Worm (Caenorhabditis elegans) whole organism, L4 larva: Measurements from ENCODE around the gene exc-1.
A peak's percentile ranks its signal among the peaks of the same experiment; 100 is the strongest.

Experiments
- F26F4.8 ChIP-seq: fragments of 200-800 bp; sonication (Bioruptor generic); conservative IDR thresholded peaks from 2 replicates; pipeline ENCODE4 v1.3.6; 2022; ENCODE audit warnings: missing genetic modification characterization, missing compliant biosample characterization
- F44E2.7 ChIP-seq: fragments of 200-800 bp; sonication (Bioruptor generic); IDR thresholded peaks from 2 replicates; pipeline ENCODE4 v2.1.2; 2022; ENCODE audit warnings: missing genetic modification characterization, missing compliant biosample characterization
- Y105C5A.15 ChIP-seq: fragments of 200-800 bp; sonication (Bioruptor generic); IDR thresholded peaks from 2 replicates; pipeline ENCODE4 v1.3.6; 2022; ENCODE audit warnings: missing genetic modification characterization, missing compliant biosample characterization
- ZK337.2 ChIP-seq: fragments of 200-800 bp; sonication (Bioruptor generic); IDR thresholded peaks from 2 replicates; pipeline ENCODE4 v1.3.6; 2022; ENCODE audit warnings: missing genetic modification reagents, missing genetic modification characterization, missing compliant biosample characterization
- aha-1 ChIP-seq: fragments of 150-350 bp; peaks from one replicate; lab custom pipeline; 2014; ENCODE audit warnings: missing biosample characterization, missing genetic modification characterization
- aly-2 ChIP-seq: sonication (generic microtip); optimal IDR thresholded peaks from 2 replicates; lab custom pipeline; 2018; ENCODE audit warnings: missing biosample characterization, missing genetic modification characterization
- ama-1 ChIP-seq: fragments of 150-350 bp; optimal IDR thresholded peaks from 2 replicates; lab custom pipeline; 2014; ENCODE audit warnings: inconsistent platforms, mixed read lengths
- ceh-44 ChIP-seq: fragments of 200-800 bp; sonication (Bioruptor generic); IDR thresholded peaks from 2 replicates; pipeline ENCODE4 v1.3.6; 2022; ENCODE audit warnings: missing genetic modification reagents, missing genetic modification characterization, missing compliant biosample characterization
- ceh-82 ChIP-seq: sonication (generic microtip); optimal IDR thresholded peaks from 2 replicates; lab custom pipeline; 2017; ENCODE audit warnings: missing biosample characterization, missing genetic modification characterization
- ctbp-1 ChIP-seq: fragments of 200-800 bp; sonication (Bioruptor generic); IDR thresholded peaks from 2 replicates; pipeline ENCODE4 v1.3.6; 2022; ENCODE audit warnings: missing genetic modification reagents, missing genetic modification characterization, missing compliant biosample characterization
- daf-8 ChIP-seq: fragments of 200-800 bp; sonication (Bioruptor generic); IDR thresholded peaks from 2 replicates; pipeline ENCODE4 v1.3.6; 2022; ENCODE audit warnings: missing genetic modification characterization, missing compliant biosample characterization
- dmd-8 ChIP-seq: fragments of 200-800 bp; sonication (Bioruptor generic); IDR thresholded peaks from 2 replicates; pipeline ENCODE4 v1.3.6; 2022; ENCODE audit warnings: missing genetic modification characterization, missing compliant biosample characterization
- dve-1 ChIP-seq: sonication (generic microtip); optimal IDR thresholded peaks from 2 replicates; lab custom pipeline; 2017; ENCODE audit warnings: antibody characterized with exemption, mild to moderate bottlenecking, missing genetic modification characterization, missing compliant biosample characterization; ENCODE audit not compliant: insufficient read depth
- egl-43 ChIP-seq: fragments of 200-800 bp; sonication (Bioruptor generic); IDR thresholded peaks from 2 replicates; pipeline ENCODE4 v1.3.6; 2022; ENCODE audit warnings: missing genetic modification reagents, missing genetic modification characterization, missing compliant biosample characterization
- fos-1 ChIP-seq: fragments of 150-350 bp; optimal IDR thresholded peaks from 2 replicates; lab custom pipeline; 2014; ENCODE audit warnings: missing biosample characterization, missing genetic modification characterization
- gei-8 ChIP-seq: fragments of 200-800 bp; sonication (Bioruptor generic); optimal IDR thresholded peaks from 2 replicates; lab custom pipeline; 2018; ENCODE audit warnings: mild to moderate bottlenecking, missing genetic modification characterization, missing compliant biosample characterization
- hif-1 ChIP-seq, 2 experiments: sonication (generic microtip); optimal IDR thresholded peaks; 2 replicates each; lab custom pipeline; 2016 to 2017; ENCODE audit warnings: missing compliant biosample characterization in 2 of 2, missing genetic modification characterization in 2 of 2, missing genetic modification reagents in 2 of 2, missing genotype in 2 of 2, mild to moderate bottlenecking in 1 of 2
- hlh-30 ChIP-seq: sonication (generic microtip); optimal IDR thresholded peaks from 2 replicates; lab custom pipeline; 2017; ENCODE audit warnings: antibody characterized with exemption, mild to moderate bottlenecking, missing genetic modification characterization, missing compliant biosample characterization; ENCODE audit not compliant: insufficient read depth
- lim-7 ChIP-seq: fragments of 200-800 bp; sonication (Bioruptor generic); IDR thresholded peaks from 2 replicates; pipeline ENCODE4 v1.3.6; 2022; ENCODE audit warnings: missing genetic modification characterization, missing compliant biosample characterization
- lin-29 ChIP-seq: fragments of 200-800 bp; sonication (Bioruptor generic); IDR thresholded peaks from 2 replicates; pipeline ENCODE4 v1.3.6; 2022; ENCODE audit warnings: missing genetic modification reagents, missing genetic modification characterization, missing compliant biosample characterization
- madf-9 ChIP-seq: fragments of 200-800 bp; sonication (Bioruptor generic); conservative IDR thresholded peaks from 2 replicates; pipeline ENCODE4 v1.3.6; 2022; ENCODE audit warnings: missing genetic modification reagents, missing genetic modification characterization, missing compliant biosample characterization
- mdt-29 ChIP-seq: fragments of 200-800 bp; sonication (Bioruptor generic); IDR thresholded peaks from 2 replicates; pipeline ENCODE4 v1.3.6; 2022; ENCODE audit warnings: missing genetic modification reagents, missing genetic modification characterization, missing compliant biosample characterization
- mxl-3 ChIP-seq: fragments of 200-800 bp; sonication (Bioruptor generic); optimal IDR thresholded peaks from 2 replicates; lab custom pipeline; 2018; ENCODE audit warnings: mild to moderate bottlenecking, missing genetic modification characterization, missing compliant biosample characterization
- nhr-102 ChIP-seq: sonication (generic microtip); optimal IDR thresholded peaks from 2 replicates; lab custom pipeline; 2016; ENCODE audit warnings: mild to moderate bottlenecking, missing genetic modification characterization, moderate library complexity, missing compliant biosample characterization
- nhr-11 ChIP-seq: fragments of 150-350 bp; optimal IDR thresholded peaks from 2 replicates; lab custom pipeline; 2014; ENCODE audit warnings: missing biosample characterization, missing genetic modification characterization
- nhr-111 ChIP-seq: fragments of 200-800 bp; sonication (Bioruptor generic); optimal IDR thresholded peaks from 2 replicates; lab custom pipeline; 2018; ENCODE audit warnings: mild to moderate bottlenecking, missing genetic modification characterization, missing compliant biosample characterization
- nhr-42 ChIP-seq: fragments of 200-800 bp; sonication (Bioruptor generic); IDR thresholded peaks from 2 replicates; pipeline ENCODE4 v1.3.6; 2022; ENCODE audit warnings: missing genetic modification characterization, missing compliant biosample characterization
- pha-4 ChIP-seq, 2 experiments: fragments of 150-350 bp in 1 of 2; fragments of 200-800 bp in 1 of 2; sonication (Bioruptor generic) in 1 of 2; IDR thresholded peaks in 1 of 2; optimal IDR thresholded peaks in 1 of 2; 2 replicates each; pipeline versions ENCODE4 v1.3.6 to Lab custom; 2014 to 2022; ENCODE audit warnings: missing genetic modification characterization in 2 of 2, missing genetic modification reagents in 2 of 2, missing biosample characterization in 1 of 2, missing compliant biosample characterization in 1 of 2
- set-16 ChIP-seq: fragments of 200-800 bp; sonication (Bioruptor generic); IDR thresholded peaks from 2 replicates; pipeline ENCODE4 v1.3.6; 2022; ENCODE audit warnings: missing genetic modification reagents, missing genetic modification characterization, missing compliant biosample characterization
- skn-1 ChIP-seq: fragments of 150-350 bp; optimal IDR thresholded peaks from 2 replicates; lab custom pipeline; 2014; ENCODE audit warnings: missing biosample characterization, missing genetic modification characterization
- snpc-1.2 ChIP-seq: fragments of 200-800 bp; sonication (Bioruptor generic); IDR thresholded peaks from 2 replicates; pipeline ENCODE4 v1.3.6; 2022; ENCODE audit warnings: missing genetic modification reagents, missing genetic modification characterization, missing compliant biosample characterization
- snpc-4 ChIP-seq: fragments of 150-350 bp; optimal IDR thresholded peaks from 2 replicates; lab custom pipeline; 2014; ENCODE audit warnings: missing biosample characterization, missing genetic modification characterization
- spr-3 ChIP-seq: fragments of 200-800 bp; sonication (Bioruptor generic); optimal IDR thresholded peaks from 2 replicates; lab custom pipeline; 2018; ENCODE audit warnings: mild to moderate bottlenecking, missing genetic modification characterization, missing compliant biosample characterization
- tag-97 ChIP-seq: fragments of 200-800 bp; sonication (Bioruptor generic); IDR thresholded peaks from 2 replicates; pipeline ENCODE4 v1.3.6; 2022; ENCODE audit warnings: missing genetic modification characterization, missing compliant biosample characterization
- vab-7 ChIP-seq: fragments of 200-800 bp; sonication (Bioruptor generic); IDR thresholded peaks from 2 replicates; pipeline ENCODE4 v1.3.6; 2022; ENCODE audit warnings: missing genetic modification reagents, missing genetic modification characterization, missing compliant biosample characterization

Gene exc-1

DNA sequence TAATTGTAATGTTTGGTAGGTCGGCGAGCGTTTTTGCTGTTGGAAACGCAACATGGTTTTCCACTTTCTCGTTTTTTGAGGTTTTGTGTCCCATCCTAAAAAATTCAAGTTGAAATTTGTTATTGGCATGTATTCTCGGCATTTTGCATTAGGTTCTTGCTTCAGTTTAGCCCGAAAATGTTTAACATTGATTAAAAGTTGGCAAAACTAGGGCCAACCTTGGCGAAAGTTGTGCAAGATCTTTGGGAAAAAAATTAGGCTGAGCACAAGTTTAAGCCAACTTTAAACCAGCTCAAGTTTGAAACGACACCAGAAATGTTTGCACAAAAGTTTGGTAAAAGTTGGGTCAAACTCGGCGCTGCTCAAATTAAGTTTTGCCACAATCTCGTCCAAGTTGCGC, at the start of gene exc-1:
Gene exc-1 (minus strand): TSS at position 101 of the 400 bp plus-strand sequence.
- no peak for TF ChIP-seq F26F4.8 (GFP tag; lab: Robert Waterston, UW)
- TF ChIP-seq nhr-11, result no peak
- TF ChIP-seq dmd-8, result no peak
- TF ChIP-seq madf-9 (GFP tag; lab: Robert Waterston, UW), result no peak
- no peak for TF ChIP-seq gei-8 (GFP tag; lab: Kevin White, UChicago)
- TF ChIP-seq lin-29, result no peak
- TF ChIP-seq ctbp-1 (GFP tag; lab: Robert Waterston, UW), result no peak
- no peak for TF ChIP-seq ZK337.2 (GFP tag; lab: Robert Waterston, UW)
- no peak for TF ChIP-seq aly-2
- no peak for TF ChIP-seq ceh-82 (tag; lab: Kevin White, UChicago)
- no peak for TF ChIP-seq hif-1 (tag; optimal IDR thresholded peaks at IDR 0.05; lab: Kevin White, UChicago)
- no peak for TF ChIP-seq snpc-4 (tag; lab: Kevin White, UChicago)
- no peak for TF ChIP-seq skn-1 (tag; lab: Kevin White, UChicago)
- TF ChIP-seq dve-1 (tag; lab: Kevin White, UChicago), result no peak
- no peak for TF ChIP-seq daf-8 (GFP tag; lab: Robert Waterston, UW)

- TF ChIP-seq tag-97, result 0 out of 2 replicates have a peak, but pooled peaks have one; percentile 19
- no peak for TF ChIP-seq hlh-30 (tag; lab: Kevin White, UChicago)
- TF ChIP-seq Y105C5A.15, result no peak
- no peak for TF ChIP-seq spr-3 (GFP tag; lab: Kevin White, UChicago)
- peak; percentile 30 for TF ChIP-seq aha-1
- 0 out of 2 replicates have a peak, but pooled peaks have one; percentile 12 for TF ChIP-seq snpc-1.2 (GFP tag; lab: Robert Waterston, UW)
- TF ChIP-seq set-16, result peak; percentile 99
- peak; percentile 68; the same call in 1 of the 2 replicates for TF ChIP-seq egl-43 (GFP tag; lab: Robert Waterston, UW)
- TF ChIP-seq pha-4 (GFP tag; IDR thresholded peaks at IDR 0.05; lab: Robert Waterston, UW), result peak; percentile 62; the same call in 1 of the 2 replicates
- no peak for TF ChIP-seq pha-4 (tag; optimal IDR thresholded peaks at IDR 0.05; lab: Kevin White, UChicago)
- no peak for TF ChIP-seq vab-7 (GFP tag; lab: Robert Waterston, UW)
- 0 out of 2 replicates have a peak, but pooled peaks have one; percentile 15 for TF ChIP-seq lim-7 (GFP tag; lab: Robert Waterston, UW)
- TF ChIP-seq ceh-44 (GFP tag; lab: Robert Waterston, UW), result no peak
Observed at ce11 chrX:15515798-15516197, 38.6 kb upstream of the exc-1 start.

- no peak for TF ChIP-seq fos-1 (tag; lab: Kevin White, UChicago)
- TF ChIP-seq ama-1 (lab: Kevin White, UChicago), result no peak
- TF ChIP-seq hlh-30 (tag; lab: Kevin White, UChicago), result no peak
- TF ChIP-seq Y105C5A.15, result no peak
- peak; percentile 59 for TF ChIP-seq set-16
- TF ChIP-seq mxl-3 (GFP tag; lab: Kevin White, UChicago), result peak; percentile 7
- TF ChIP-seq lim-7 (GFP tag; lab: Robert Waterston, UW), result 0 out of 2 replicates have a peak, but pooled peaks have one; percentile 14
- TF ChIP-seq nhr-42 (GFP tag; lab: Robert Waterston, UW), result no peak
Observed at ce11 chrX:15514547-15514946, 37.3 kb upstream of the exc-1 start.

DNA sequence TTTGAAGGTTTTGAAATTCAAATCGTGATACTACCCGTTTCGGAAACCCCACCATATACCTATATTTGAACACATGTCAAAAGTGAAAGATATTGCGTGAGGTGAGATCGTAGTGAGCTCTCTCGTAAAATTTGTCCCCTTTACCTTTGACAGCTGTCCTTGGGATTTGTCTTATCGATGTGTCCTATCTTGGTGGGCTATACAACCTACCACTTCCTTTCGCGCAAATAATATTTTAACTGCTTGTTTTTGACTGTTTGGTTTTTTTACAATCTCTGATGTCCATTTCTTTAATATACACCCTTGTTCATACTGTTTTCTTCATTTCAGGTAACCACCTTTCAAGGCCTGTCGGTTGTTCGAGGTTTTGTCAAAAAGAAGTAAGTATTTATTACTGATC, 32.5 kb upstream of the exc-1 start, which contains the start of gene eat-20:
Gene eat-20 (plus strand): TSS at position 331 of the 400 bp plus-strand sequence.
- no peak for TF ChIP-seq F44E2.7
- no peak for TF ChIP-seq nhr-102 (tag; lab: Kevin White, UChicago)
- TF ChIP-seq tag-97, result no peak
- no peak for TF ChIP-seq lin-29
- no peak for TF ChIP-seq mdt-29 (GFP tag; lab: Robert Waterston, UW)
- peak; percentile 80 for TF ChIP-seq aha-1
- no peak for TF ChIP-seq ZK337.2 (GFP tag; lab: Robert Waterston, UW)
- TF ChIP-seq nhr-111 (GFP tag; lab: Kevin White, UChicago), result no peak
